Worm (Caenorhabditis elegans) whole organism, early embryonic: ENCODE data around the gene T19D12.1.

ENCODE experiments used
- B0310.2 ChIP-seq: sonication (generic microtip); optimal IDR thresholded peaks from 2 replicates; lab custom pipeline; 2016; ENCODE audit warnings: mild to moderate bottlenecking, missing genetic modification characterization, missing compliant biosample characterization
- F13C5.2 ChIP-seq: sonication (generic microtip); optimal IDR thresholded peaks from 2 replicates; lab custom pipeline; 2017; ENCODE audit warnings: mild to moderate bottlenecking, missing genetic modification characterization, inconsistent platforms, missing compliant biosample characterization
- aly-1 ChIP-seq: sonication (generic microtip); optimal IDR thresholded peaks from 2 replicates; lab custom pipeline; 2016; ENCODE audit warnings: missing genetic modification characterization, missing compliant biosample characterization
- ama-1 ChIP-seq: fragments of 150-350 bp; optimal IDR thresholded peaks from 2 replicates; lab custom pipeline; 2014
- ceh-13 ChIP-seq: fragments of 200-800 bp; sonication (Bioruptor generic); optimal IDR thresholded peaks from 2 replicates; lab custom pipeline; 2018; ENCODE audit warnings: mild to moderate bottlenecking, missing genetic modification characterization, missing compliant biosample characterization
- ceh-36 ChIP-seq: sonication (generic microtip); optimal IDR thresholded peaks from 2 replicates; lab custom pipeline; 2016; ENCODE audit warnings: missing genetic modification characterization, inconsistent platforms, missing compliant biosample characterization
- ets-7 ChIP-seq: sonication (generic microtip); optimal IDR thresholded peaks from 2 replicates; lab custom pipeline; 2016; ENCODE audit warnings: missing genotype, missing genetic modification characterization, missing compliant biosample characterization
- flt-1 ChIP-seq: fragments of 200-800 bp; sonication (Bioruptor generic); IDR thresholded peaks from 2 replicates; pipeline ENCODE4 v1.3.6; 2022; ENCODE audit warnings: missing genetic modification characterization, missing compliant biosample characterization
- hmbx-1 ChIP-seq: sonication (generic microtip); optimal IDR thresholded peaks from 2 replicates; lab custom pipeline; 2016; ENCODE audit warnings: mild to moderate bottlenecking, missing genetic modification characterization, missing compliant biosample characterization
- hmg-4 ChIP-seq: fragments of 200-800 bp; sonication (Bioruptor generic); optimal IDR thresholded peaks from 2 replicates; lab custom pipeline; 2018; ENCODE audit warnings: mild to moderate bottlenecking, missing genetic modification characterization, missing compliant biosample characterization
- hnd-1 ChIP-seq: sonication (generic microtip); optimal IDR thresholded peaks from 2 replicates; lab custom pipeline; 2016; ENCODE audit warnings: missing genetic modification characterization, missing compliant biosample characterization
- pes-1 ChIP-seq: fragments of 200-800 bp; sonication (Bioruptor generic); IDR thresholded peaks from 2 replicates; pipeline ENCODE4 v1.3.6; 2022; ENCODE audit warnings: missing genetic modification reagents, missing genetic modification characterization, missing compliant biosample characterization
- scrt-1 ChIP-seq: fragments of 200-800 bp; sonication (Bioruptor generic); IDR thresholded peaks from 2 replicates; pipeline ENCODE4 v1.3.6; 2022; ENCODE audit warnings: missing genetic modification characterization, missing compliant biosample characterization
- sea-1 ChIP-seq: fragments of 200-800 bp; sonication (Bioruptor generic); conservative IDR thresholded peaks from 2 replicates; pipeline ENCODE4 v1.3.6; 2022; ENCODE audit warnings: missing genetic modification characterization, missing compliant biosample characterization
- tbx-11 ChIP-seq: fragments of 200-800 bp; sonication (Bioruptor generic); IDR thresholded peaks from 2 replicates; pipeline ENCODE4 v1.3.6; 2022; ENCODE audit warnings: missing genetic modification characterization, missing compliant biosample characterization
- tbx-37 ChIP-seq: fragments of 200-800 bp; sonication (Bioruptor generic); conservative IDR thresholded peaks from 2 replicates; pipeline ENCODE4 v1.3.6; 2022; ENCODE audit warnings: missing genetic modification reagents, missing genetic modification characterization, missing compliant biosample characterization
- tra-4 ChIP-seq: sonication (generic microtip); optimal IDR thresholded peaks from 2 replicates; lab custom pipeline; 2017; ENCODE audit warnings: missing genetic modification characterization, missing compliant biosample characterization

The T19D12.1 gene

DNA sequence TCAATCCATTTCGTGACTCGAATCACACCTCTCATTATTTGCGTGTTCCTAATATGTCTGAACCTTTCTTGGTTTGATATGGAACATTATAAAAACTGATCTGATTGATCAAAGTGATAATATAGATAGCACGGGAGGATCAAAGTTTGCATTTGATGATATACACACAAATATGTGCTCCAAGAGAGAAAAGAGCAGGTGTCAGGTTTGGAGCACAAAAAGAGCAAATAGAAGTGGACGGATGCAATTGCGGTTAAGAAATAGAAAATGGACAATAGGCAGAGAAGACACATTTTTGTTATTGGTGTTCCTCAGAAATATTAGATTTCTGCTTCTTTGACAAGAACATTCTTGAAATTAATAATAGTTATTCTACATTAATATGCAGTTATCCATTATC, 32.1 kb downstream of the T19D12.1 start, which contains the start of gene C18H9.1:
Gene C18H9.1 (plus strand): TSS at position 301 of the 400 bp plus-strand sequence.
- no peak for TF ChIP-seq hmg-4 (GFP tag; lab: Kevin White, UChicago)
- TF ChIP-seq scrt-1 (GFP tag; lab: Robert Waterston, UW): no peak
- TF ChIP-seq B0310.2 (tag; lab: Kevin White, UChicago): no peak
- no peak for TF ChIP-seq ceh-36 (tag; lab: Kevin White, UChicago)
- TF ChIP-seq ceh-13 (GFP tag; lab: Kevin White, UChicago): no peak
- TF ChIP-seq ama-1: no peak
- no peak for TF ChIP-seq sea-1 (GFP tag; lab: Robert Waterston, UW)
- no peak for TF ChIP-seq aly-1 (tag; lab: Kevin White, UChicago)
- no peak for TF ChIP-seq flt-1 (GFP tag; lab: Robert Waterston, UW)
- no peak for TF ChIP-seq pes-1 (GFP tag; lab: Robert Waterston, UW)
- no peak for TF ChIP-seq hnd-1 (tag; lab: Kevin White, UChicago)
- no peak for TF ChIP-seq tbx-37 (GFP tag; lab: Robert Waterston, UW)
- TF ChIP-seq ets-7: no peak
- TF ChIP-seq F13C5.2: no peak

DNA sequence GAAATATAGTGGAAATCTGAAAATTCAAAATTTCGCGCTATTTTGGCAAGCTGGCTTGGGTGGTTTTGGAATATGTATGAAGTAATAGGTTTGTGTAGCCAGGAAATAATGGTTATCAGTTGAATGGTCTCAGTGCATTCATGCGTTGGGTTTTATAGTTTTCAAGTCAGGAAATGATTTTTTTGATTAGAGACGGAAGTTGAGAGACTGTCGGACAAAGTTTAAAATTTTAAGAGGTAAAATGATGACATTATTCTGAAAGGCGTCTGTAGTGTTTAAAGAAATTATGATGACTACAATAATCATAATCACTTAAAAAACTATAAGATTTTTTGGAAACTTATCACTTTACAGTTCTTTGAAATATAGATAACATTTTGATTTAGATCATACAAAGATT, 34.8 kb downstream of the T19D12.1 start, which contains the start of gene C18H9.6:
Gene C18H9.6 (minus strand): TSS at position 129 of the 400 bp plus-strand sequence.
- no peak for TF ChIP-seq aly-1 (tag; lab: Kevin White, UChicago)
- no peak for TF ChIP-seq scrt-1 (GFP tag; lab: Robert Waterston, UW)
- no peak for TF ChIP-seq tbx-11 (GFP tag; lab: Robert Waterston, UW)
- TF ChIP-seq tbx-37 (GFP tag; lab: Robert Waterston, UW): no peak

DNA sequence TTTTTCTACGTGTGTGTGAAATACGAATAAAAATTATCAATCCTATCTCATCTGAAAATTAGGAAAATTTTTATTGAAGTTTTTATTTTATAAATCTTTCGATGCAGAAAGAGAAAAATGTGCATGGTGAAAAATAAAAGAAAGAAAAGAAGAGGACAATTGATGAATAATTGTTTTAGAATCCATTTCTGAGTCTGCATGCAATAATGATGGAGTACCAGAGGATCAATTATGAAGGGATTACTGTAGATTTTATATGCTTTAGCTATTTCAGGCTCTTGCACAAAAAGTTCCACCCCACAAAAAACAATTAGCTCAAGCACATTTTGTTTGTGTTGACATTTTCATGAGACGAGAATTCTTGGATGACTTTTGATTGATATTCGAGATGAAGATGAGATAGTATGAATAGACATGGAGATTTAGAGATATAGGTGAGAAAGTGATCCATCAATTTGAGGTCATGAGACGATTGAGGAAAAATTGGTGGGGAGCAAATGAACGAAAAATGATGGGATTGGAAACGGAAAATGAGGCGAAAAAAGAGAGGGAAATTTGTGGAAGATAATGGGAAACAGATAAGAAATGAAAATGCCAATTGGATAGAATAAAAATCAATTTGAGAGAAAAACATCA, 39.0 kb downstream of the T19D12.1 start, which contains the start of gene rpy-1:
Gene rpy-1 (minus strand): TSS at position 51 of the 636 bp plus-strand sequence.
- TF ChIP-seq tbx-37 (GFP tag; lab: Robert Waterston, UW) (no peak), sea-1 (GFP tag; lab: Robert Waterston, UW) (no peak), flt-1 (GFP tag; lab: Robert Waterston, UW) (no peak), ceh-36 (tag; lab: Kevin White, UChicago) (no peak)

DNA sequence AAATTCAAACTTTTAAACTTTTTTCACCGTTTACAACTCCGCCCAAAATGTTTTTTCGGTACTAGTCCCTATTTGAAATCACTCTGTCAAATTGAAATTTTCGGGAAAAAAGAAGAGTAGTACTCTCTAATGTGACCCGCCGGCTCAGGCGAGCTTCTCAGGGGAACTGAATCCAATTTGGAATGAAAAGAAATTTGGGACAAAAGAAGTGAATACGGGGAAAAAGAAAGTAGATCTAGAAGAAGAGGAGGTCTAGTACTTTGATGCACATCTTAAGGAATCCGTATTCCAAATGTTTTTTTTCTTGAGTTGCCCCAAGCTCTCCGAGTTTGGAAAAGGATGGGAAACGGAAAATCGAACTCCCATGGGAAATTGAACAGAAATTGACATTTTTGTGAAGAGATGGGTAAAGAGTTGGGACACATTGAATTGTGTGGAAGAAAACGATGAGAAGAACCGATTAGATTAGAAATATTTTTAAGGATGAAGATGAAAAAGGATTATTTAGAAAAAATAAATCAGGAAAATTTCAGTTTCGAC, 39.9 kb downstream of the T19D12.1 start:
- no peak for TF ChIP-seq B0310.2 (tag; lab: Kevin White, UChicago)
- TF ChIP-seq ceh-36 (tag; lab: Kevin White, UChicago): no peak
- TF ChIP-seq tbx-37 (GFP tag; lab: Robert Waterston, UW): no peak
- TF ChIP-seq sea-1 (GFP tag; lab: Robert Waterston, UW): no peak
- no peak for TF ChIP-seq pes-1 (GFP tag; lab: Robert Waterston, UW)
- no peak for TF ChIP-seq hmg-4 (GFP tag; lab: Kevin White, UChicago)
- no peak for TF ChIP-seq ceh-13 (GFP tag; lab: Kevin White, UChicago)
- no peak for TF ChIP-seq ama-1
- no peak for TF ChIP-seq scrt-1 (GFP tag; lab: Robert Waterston, UW)
- TF ChIP-seq F13C5.2: no peak
- no peak for TF ChIP-seq aly-1 (tag; lab: Kevin White, UChicago)
- TF ChIP-seq ets-7: no peak
- TF ChIP-seq hmbx-1 (tag; lab: Kevin White, UChicago): no peak
- no peak for TF ChIP-seq flt-1 (GFP tag; lab: Robert Waterston, UW)
- TF ChIP-seq tbx-11 (GFP tag; lab: Robert Waterston, UW): no peak

DNA sequence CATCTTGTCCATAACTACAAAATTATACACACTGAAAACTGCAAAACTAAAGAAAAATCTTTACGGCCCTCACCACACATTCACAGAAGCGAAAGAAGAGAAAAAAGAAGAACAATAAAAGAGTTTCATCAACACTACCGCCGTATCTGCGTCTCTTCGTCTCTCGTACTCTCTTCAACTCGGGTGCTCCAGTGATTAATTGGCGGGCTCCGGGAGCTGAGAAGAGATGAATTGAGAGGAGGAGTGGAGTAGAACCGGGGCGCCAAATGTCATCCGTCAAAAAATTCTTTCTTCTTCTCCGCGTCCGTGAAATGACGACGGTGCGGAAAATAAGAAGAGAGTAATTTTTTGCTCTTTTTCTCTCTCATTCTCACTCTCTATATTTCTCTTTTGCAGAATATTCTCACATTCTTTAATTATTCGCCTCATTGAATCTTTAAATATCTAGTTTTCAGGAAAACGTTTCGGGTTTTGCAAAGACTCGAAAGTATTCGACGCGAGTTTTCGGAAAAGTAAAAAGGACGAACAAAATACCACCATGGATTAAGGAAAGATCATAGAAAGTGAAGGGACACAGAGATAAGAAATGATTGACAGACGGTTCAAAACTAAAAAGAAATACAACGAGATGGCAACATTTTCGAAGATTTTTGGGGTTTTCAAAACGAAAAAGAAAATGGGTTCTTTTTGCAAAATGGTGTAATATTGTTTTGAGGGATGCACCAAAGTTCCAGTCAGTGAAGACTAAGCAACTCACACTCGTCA, 41.0 kb downstream of the T19D12.1 start:
- TF ChIP-seq tra-4 (tag; lab: Kevin White, UChicago) (no peak), ets-7 (no peak), B0310.2 (tag; lab: Kevin White, UChicago) (no peak), hnd-1 (tag; lab: Kevin White, UChicago) (no peak), pes-1 (GFP tag; lab: Robert Waterston, UW) (no peak), tbx-11 (GFP tag; lab: Robert Waterston, UW) (no peak), F13C5.2 (no peak), flt-1 (GFP tag; lab: Robert Waterston, UW) (no peak), aly-1 (tag; lab: Kevin White, UChicago) (no peak), ceh-13 (GFP tag; lab: Kevin White, UChicago) (no peak), sea-1 (GFP tag; lab: Robert Waterston, UW) (no peak), hmg-4 (GFP tag; lab: Kevin White, UChicago) (no peak)

DNA sequence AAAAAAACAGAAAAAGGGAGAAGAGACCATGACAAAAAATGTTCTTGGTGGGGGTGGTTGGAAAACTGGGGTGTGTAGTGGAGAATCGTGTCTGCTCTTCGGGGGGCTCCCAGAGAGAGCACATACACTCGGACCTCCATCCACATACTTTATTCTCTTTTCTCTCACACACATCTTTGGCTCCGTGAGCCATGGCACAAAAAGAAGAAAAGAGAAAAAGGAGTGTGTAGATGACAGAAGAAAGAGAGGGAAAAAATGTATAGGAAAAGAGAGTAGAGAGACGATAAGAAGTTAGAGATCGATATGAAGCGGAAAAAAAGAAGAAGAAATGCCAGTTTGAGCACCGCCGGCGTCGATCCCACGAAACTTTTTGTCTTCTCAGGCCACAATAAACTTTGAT, 42.3 kb downstream of the T19D12.1 start:
- TF ChIP-seq F13C5.2 (no peak), ama-1 (no peak), aly-1 (tag; lab: Kevin White, UChicago) (no peak), hmg-4 (GFP tag; lab: Kevin White, UChicago) (no peak), pes-1 (GFP tag; lab: Robert Waterston, UW) (no peak), tra-4 (tag; lab: Kevin White, UChicago) (no peak), tbx-37 (GFP tag; lab: Robert Waterston, UW) (no peak), ets-7 (no peak), flt-1 (GFP tag; lab: Robert Waterston, UW) (no peak), tbx-11 (GFP tag; lab: Robert Waterston, UW) (no peak), ceh-13 (GFP tag; lab: Kevin White, UChicago) (no peak), hmbx-1 (tag; lab: Kevin White, UChicago) (no peak), scrt-1 (GFP tag; lab: Robert Waterston, UW) (no peak)
